Worm (Caenorhabditis elegans) whole organism, late embryonic: ENCODE data around the gene F42H10.2.

Experiments
- Y22D7AL.16 ChIP-seq: sonication (generic microtip); optimal IDR thresholded peaks from 2 replicates; lab custom pipeline; 2016; ENCODE audit warnings: missing genetic modification characterization, missing compliant biosample characterization
- ahr-1 ChIP-seq: sonication (generic microtip); optimal IDR thresholded peaks from 2 replicates; lab custom pipeline; 2016; ENCODE audit warnings: missing genetic modification characterization, missing compliant biosample characterization
- ceh-18 ChIP-seq: sonication (generic microtip); optimal IDR thresholded peaks from 2 replicates; lab custom pipeline; 2016; ENCODE audit warnings: missing genetic modification characterization, missing compliant biosample characterization
- ceh-19 ChIP-seq: fragments of 200-800 bp; sonication (Bioruptor generic); optimal IDR thresholded peaks from 2 replicates; lab custom pipeline; 2018; ENCODE audit warnings: mild to moderate bottlenecking, missing genetic modification characterization, missing compliant biosample characterization
- ceh-2 ChIP-seq: sonication (generic microtip); optimal IDR thresholded peaks from 2 replicates; lab custom pipeline; 2016; ENCODE audit warnings: missing genotype, missing genetic modification characterization, missing compliant biosample characterization
- ceh-30 ChIP-seq: fragments of 150-350 bp; optimal IDR thresholded peaks from 2 replicates; lab custom pipeline; 2014; ENCODE audit warnings: missing biosample characterization, missing genetic modification characterization
- ceh-31 ChIP-seq: sonication (generic microtip); optimal IDR thresholded peaks from 2 replicates; lab custom pipeline; 2016; ENCODE audit warnings: missing genetic modification characterization, missing compliant biosample characterization
- ceh-34 ChIP-seq: sonication (generic microtip); optimal IDR thresholded peaks from 2 replicates; lab custom pipeline; 2016; ENCODE audit warnings: mild to moderate bottlenecking, missing genetic modification characterization, missing compliant biosample characterization
- ceh-48 ChIP-seq: sonication (generic microtip); optimal IDR thresholded peaks from 2 replicates; lab custom pipeline; 2016; ENCODE audit warnings: missing genetic modification characterization, inconsistent platforms, missing compliant biosample characterization
- ceh-6 ChIP-seq: fragments of 200-800 bp; sonication (Bioruptor generic); optimal IDR thresholded peaks from 2 replicates; lab custom pipeline; 2018; ENCODE audit warnings: mild to moderate bottlenecking, missing genetic modification characterization, missing compliant biosample characterization
- ceh-9 ChIP-seq: sonication (generic microtip); optimal IDR thresholded peaks from 2 replicates; lab custom pipeline; 2016; ENCODE audit warnings: mild to moderate bottlenecking, missing genetic modification characterization, inconsistent platforms, missing compliant biosample characterization
- dmd-4 ChIP-seq: sonication (generic microtip); optimal IDR thresholded peaks from 2 replicates; lab custom pipeline; 2016; ENCODE audit warnings: borderline replicate concordance, missing genetic modification characterization, missing compliant biosample characterization
- ets-4 ChIP-seq: sonication (generic microtip); optimal IDR thresholded peaks from 2 replicates; lab custom pipeline; 2016; ENCODE audit warnings: missing genetic modification characterization, missing compliant biosample characterization
- fkh-10 ChIP-seq: fragments of 150-350 bp; optimal IDR thresholded peaks from 2 replicates; lab custom pipeline; 2014; ENCODE audit warnings: missing biosample characterization, missing genetic modification reagents, missing genetic modification characterization
- hlh-30 ChIP-seq: sonication (generic microtip); optimal IDR thresholded peaks from 2 replicates; lab custom pipeline; 2017; ENCODE audit warnings: antibody characterized with exemption, missing genetic modification characterization, missing compliant biosample characterization; ENCODE audit not compliant: insufficient read depth
- hlh-8 ChIP-seq: sonication (generic microtip); optimal IDR thresholded peaks from 2 replicates; lab custom pipeline; 2016; ENCODE audit warnings: missing genotype, missing genetic modification characterization, missing compliant biosample characterization
- lim-6 ChIP-seq: sonication (generic microtip); optimal IDR thresholded peaks from 2 replicates; lab custom pipeline; 2016; ENCODE audit warnings: missing genetic modification characterization, missing compliant biosample characterization
- madf-2 ChIP-seq: sonication (generic microtip); optimal IDR thresholded peaks from 2 replicates; lab custom pipeline; 2017; ENCODE audit warnings: missing genetic modification characterization, missing compliant biosample characterization
- nfya-1 ChIP-seq: sonication (generic microtip); optimal IDR thresholded peaks from 2 replicates; lab custom pipeline; 2017; ENCODE audit warnings: missing genetic modification characterization, mild to moderate bottlenecking, missing compliant biosample characterization, antibody characterized with exemption, moderate library complexity
- npax-4 ChIP-seq: sonication (generic microtip); optimal IDR thresholded peaks from 2 replicates; lab custom pipeline; 2016; ENCODE audit warnings: missing genetic modification characterization, missing compliant biosample characterization
- odd-2 ChIP-seq: sonication (generic microtip); optimal IDR thresholded peaks from 2 replicates; lab custom pipeline; 2017; ENCODE audit warnings: antibody characterized with exemption, mild to moderate bottlenecking, missing genetic modification characterization, missing compliant biosample characterization
- pat-9 ChIP-seq: fragments of 200-800 bp; sonication (Bioruptor generic); optimal IDR thresholded peaks from 2 replicates; lab custom pipeline; 2018; ENCODE audit warnings: mild to moderate bottlenecking, missing genetic modification characterization, moderate library complexity, missing compliant biosample characterization
- pax-1 ChIP-seq: fragments of 150-350 bp; optimal IDR thresholded peaks from 2 replicates; lab custom pipeline; 2014; ENCODE audit warnings: missing biosample characterization, missing genetic modification characterization
- pha-2 ChIP-seq: sonication (generic microtip); optimal IDR thresholded peaks from 2 replicates; lab custom pipeline; 2017; ENCODE audit warnings: mild to moderate bottlenecking, missing genetic modification characterization, missing compliant biosample characterization
- pqm-1 ChIP-seq: sonication (generic microtip); optimal IDR thresholded peaks from 2 replicates; lab custom pipeline; 2016; ENCODE audit warnings: missing genetic modification characterization, missing compliant biosample characterization
- pros-1 ChIP-seq: fragments of 150-350 bp; optimal IDR thresholded peaks from 2 replicates; lab custom pipeline; 2014; ENCODE audit warnings: missing biosample characterization, missing genetic modification reagents, missing genetic modification characterization
- rnt-1 ChIP-seq: sonication (generic microtip); optimal IDR thresholded peaks from 2 replicates; lab custom pipeline; 2016; ENCODE audit warnings: missing genetic modification characterization, missing compliant biosample characterization
- sox-4 ChIP-seq: sonication (generic microtip); optimal IDR thresholded peaks from 2 replicates; lab custom pipeline; 2017; ENCODE audit warnings: mild to moderate bottlenecking, missing genetic modification characterization, inconsistent platforms, missing compliant biosample characterization
- tbx-7 ChIP-seq: sonication (generic microtip); optimal IDR thresholded peaks from 2 replicates; lab custom pipeline; 2016; ENCODE audit warnings: missing genotype, missing genetic modification characterization, missing compliant biosample characterization
- ttx-3 ChIP-seq: sonication (generic microtip); optimal IDR thresholded peaks from 2 replicates; lab custom pipeline; 2016; ENCODE audit warnings: missing genetic modification reagents, missing genetic modification characterization, missing compliant biosample characterization
- unc-42 ChIP-seq: sonication (generic microtip); optimal IDR thresholded peaks from 2 replicates; lab custom pipeline; 2016; ENCODE audit warnings: missing genotype, missing genetic modification characterization, missing compliant biosample characterization

Gene F42H10.2

ce11 chrIII:8511711-8512110 lies 21.3 kb downstream of the F42H10.2 start:
- TF ChIP-seq ceh-31 (tag; lab: Kevin White, UChicago) (no peak), sox-4 (tag; lab: Kevin White, UChicago) (no peak), unc-42 (tag; lab: Kevin White, UChicago) (peak; percentile 86)

ce11 chrIII:8512279-8512942 lies 22.0 kb downstream of the F42H10.2 start:
- no peak for TF ChIP-seq lim-6 (tag; lab: Kevin White, UChicago)
- TF ChIP-seq ceh-31 (tag; lab: Kevin White, UChicago), result peak; percentile 53
- TF ChIP-seq npax-4, result no peak
- peak; percentile 32 for TF ChIP-seq pros-1 (tag; lab: Kevin White, UChicago)
- TF ChIP-seq dmd-4 (tag; lab: Kevin White, UChicago), result no peak
- TF ChIP-seq pax-1, result peak; percentile 72
- no peak for TF ChIP-seq ceh-9
- TF ChIP-seq madf-2 (tag; lab: Kevin White, UChicago), result no peak

DNA sequence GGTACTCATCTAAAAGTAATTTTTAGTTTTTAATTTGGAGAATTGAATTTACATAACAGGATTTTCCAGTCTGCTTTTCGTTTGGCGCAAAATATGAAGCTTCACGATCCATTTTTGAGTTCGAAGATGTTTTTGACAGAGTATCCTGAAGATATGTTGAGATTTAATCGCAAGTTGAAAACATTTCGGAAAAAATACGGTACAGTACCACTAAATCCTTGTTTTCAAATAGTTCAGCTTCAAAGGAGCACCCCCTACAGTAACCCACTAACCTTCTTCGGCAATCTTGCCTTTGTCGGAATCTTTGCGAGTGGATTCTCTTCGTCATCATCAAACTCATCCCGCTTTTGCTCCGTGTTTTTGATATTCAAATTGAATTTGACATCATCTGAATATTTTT lies 28.6 kb downstream of the F42H10.2 start:
- TF ChIP-seq pros-1 (tag; lab: Kevin White, UChicago), result no peak
- no peak for TF ChIP-seq pax-1
- no peak for TF ChIP-seq hlh-30 (tag; lab: Kevin White, UChicago)
- TF ChIP-seq lim-6 (tag; lab: Kevin White, UChicago), result no peak
- no peak for TF ChIP-seq ceh-19 (GFP tag; lab: Kevin White, UChicago)
- no peak for TF ChIP-seq ets-4 (tag; lab: Kevin White, UChicago)
- no peak for TF ChIP-seq odd-2 (tag; lab: Kevin White, UChicago)
- TF ChIP-seq ceh-48 (tag; lab: Kevin White, UChicago), result no peak
- TF ChIP-seq tbx-7 (tag; lab: Kevin White, UChicago), result no peak
- no peak for TF ChIP-seq madf-2 (tag; lab: Kevin White, UChicago)
- TF ChIP-seq ceh-30 (tag; lab: Kevin White, UChicago), result no peak
- TF ChIP-seq ceh-2 (tag; lab: Kevin White, UChicago), result no peak
- TF ChIP-seq ceh-18, result no peak
- no peak for TF ChIP-seq rnt-1 (tag; lab: Kevin White, UChicago)
- TF ChIP-seq fkh-10 (GFP tag; lab: Kevin White, UChicago), result no peak
- no peak for TF ChIP-seq hlh-8
- no peak for TF ChIP-seq pat-9 (tag; lab: Kevin White, UChicago)
- TF ChIP-seq Y22D7AL.16, result no peak

DNA sequence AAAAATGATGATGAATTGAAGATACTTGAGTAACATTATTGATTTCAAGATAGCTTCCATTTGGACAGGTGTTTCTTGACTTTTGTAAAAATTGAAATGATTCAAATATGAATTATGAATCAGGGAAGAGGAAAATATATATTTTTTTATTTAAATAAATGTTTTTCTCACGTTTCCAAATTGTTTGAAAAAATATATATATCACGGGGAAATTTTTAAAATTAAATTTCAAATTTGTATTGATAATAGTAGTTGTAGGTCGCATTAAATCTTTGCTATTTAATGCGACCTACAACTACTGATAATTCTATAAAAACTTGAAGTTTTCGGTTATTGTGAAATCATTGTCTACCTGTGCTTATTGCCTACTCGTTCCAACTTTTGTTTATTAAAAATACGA lies 29.5 kb downstream of the F42H10.2 start, which contains the start of gene ZC21.8:
Gene ZC21.8, minus strand, starts transcription at position 101 of the 400 bp plus-strand sequence.
- TF ChIP-seq sox-4 (tag; lab: Kevin White, UChicago) (no peak), ceh-48 (tag; lab: Kevin White, UChicago) (no peak), madf-2 (tag; lab: Kevin White, UChicago) (no peak), ceh-2 (tag; lab: Kevin White, UChicago) (no peak), ahr-1 (no peak), ttx-3 (tag; lab: Kevin White, UChicago) (no peak), ceh-6 (GFP tag; lab: Kevin White, UChicago) (no peak), hlh-8 (no peak), tbx-7 (tag; lab: Kevin White, UChicago) (no peak), pqm-1 (tag; lab: Kevin White, UChicago) (no peak)

- no peak for TF ChIP-seq pqm-1 (tag; lab: Kevin White, UChicago)
- no peak for TF ChIP-seq hlh-8
- no peak for TF ChIP-seq pha-2 (tag; lab: Kevin White, UChicago)
- no peak for TF ChIP-seq tbx-7 (tag; lab: Kevin White, UChicago)
- TF ChIP-seq ceh-34 (tag; lab: Kevin White, UChicago), result no peak
- no peak for TF ChIP-seq hlh-30 (tag; lab: Kevin White, UChicago)
- no peak for TF ChIP-seq ahr-1
- no peak for TF ChIP-seq lim-6 (tag; lab: Kevin White, UChicago)
- no peak for TF ChIP-seq nfya-1 (tag; lab: Kevin White, UChicago)
Measured at ce11 chrIII:8520589-8520988, 30.2 kb downstream of the F42H10.2 start.
